Worm (Caenorhabditis elegans) whole organism, L2 larva: ENCODE measurements around the gene ant-1.1.

Experiments
- elt-1 ChIP-seq: fragments of 150-350 bp; optimal IDR thresholded peaks from 2 replicates; lab custom pipeline; 2014; ENCODE audit warnings: missing biosample characterization, missing genetic modification characterization
- lin-11 ChIP-seq: fragments of 150-350 bp; sonication (generic microtip); optimal IDR thresholded peaks from 2 replicates; lab custom pipeline; 2014; ENCODE audit warnings: missing biosample characterization, missing genetic modification characterization, inconsistent platforms, mixed read lengths
- lsy-2 ChIP-seq, 2 experiments: fragments of 150-350 bp in 1 of 2; sonication (generic microtip) in 1 of 2; optimal IDR thresholded peaks; 2 replicates each; lab custom pipeline; 2014 to 2017; ENCODE audit warnings: missing biosample characterization in 2 of 2, missing genetic modification characterization in 2 of 2
- unc-62 ChIP-seq: fragments of 150-350 bp; optimal IDR thresholded peaks from 2 replicates; lab custom pipeline; 2014; ENCODE audit warnings: missing biosample characterization, missing genetic modification reagents, missing genetic modification characterization

- TF ChIP-seq lin-11 (no peak), unc-62 (GFP tag; lab: Kevin White, UChicago) (no peak), lsy-2 (tag; optimal IDR thresholded peaks at IDR 0.05; lab: Kevin White, UChicago) (no peak), elt-1 (tag; lab: Kevin White, UChicago) (no peak)
These were observed 27.4 kb upstream of the ant-1.1 start, which contains the start of gene F45G2.8 for ce11 chrIII:13435570-13435969.
